Worm (Caenorhabditis elegans) whole organism, L1 larva: ENCODE data around the gene F42A10.9.

Experiments used
- C04F5.9 ChIP-seq: sonication (generic microtip); optimal IDR thresholded peaks from 2 replicates; lab custom pipeline; 2016; ENCODE audit warnings: missing genetic modification characterization, missing compliant biosample characterization
- C16A3.4 ChIP-seq: fragments of 150-350 bp; optimal IDR thresholded peaks from 2 replicates; lab custom pipeline; 2014; ENCODE audit warnings: missing biosample characterization, missing genetic modification characterization
- C34B4.2 ChIP-seq: sonication (generic microtip); optimal IDR thresholded peaks from 2 replicates; lab custom pipeline; 2017; ENCODE audit warnings: mild to moderate bottlenecking, missing genetic modification characterization, missing compliant biosample characterization
- F16B12.6 ChIP-seq: fragments of 150-350 bp; optimal IDR thresholded peaks from 2 replicates; lab custom pipeline; 2014; ENCODE audit warnings: missing biosample characterization, missing genetic modification characterization
- Y116A8C.19 ChIP-seq: sonication (generic microtip); optimal IDR thresholded peaks from 2 replicates; lab custom pipeline; 2016; ENCODE audit warnings: missing compliant biosample characterization, missing genetic modification characterization, borderline replicate concordance
- aha-1 ChIP-seq: fragments of 150-350 bp; optimal IDR thresholded peaks from 2 replicates; lab custom pipeline; 2014; ENCODE audit warnings: missing biosample characterization, missing genetic modification characterization
- alr-1 ChIP-seq: fragments of 200-800 bp; sonication (Bioruptor generic); optimal IDR thresholded peaks from 2 replicates; lab custom pipeline; 2018; ENCODE audit warnings: borderline replicate concordance, mild to moderate bottlenecking, missing genetic modification characterization, missing compliant biosample characterization
- ceh-63 ChIP-seq: fragments of 200-800 bp; sonication (Bioruptor generic); optimal IDR thresholded peaks from 2 replicates; lab custom pipeline; 2018; ENCODE audit warnings: mild to moderate bottlenecking, missing genetic modification characterization, missing compliant biosample characterization
- ces-1 ChIP-seq: fragments of 150-350 bp; optimal IDR thresholded peaks from 2 replicates; lab custom pipeline; 2014; ENCODE audit warnings: missing biosample characterization, missing genetic modification reagents, missing genetic modification characterization
- dpl-1 ChIP-seq, 3 experiments: fragments of 150-350 bp in 2 of 3; sonication (generic microtip) in 1 of 3; optimal IDR thresholded peaks; 2 replicates each; lab custom pipeline; 2014 to 2017; ENCODE audit warnings: missing biosample characterization in 3 of 3, missing genetic modification characterization in 3 of 3, missing genetic modification reagents in 3 of 3
- efl-1 ChIP-seq, 4 experiments: fragments of 150-350 bp; optimal IDR thresholded peaks in 3 of 4; peaks in 1 of 4; 1 replicate in 1 of 4; 2 replicates in 3 of 4; lab custom pipeline; 2014; ENCODE audit warnings: missing biosample characterization in 2 of 4, missing genetic modification characterization in 2 of 4, missing genetic modification reagents in 2 of 4
- efl-3 ChIP-seq: fragments of 200-800 bp; sonication (Bioruptor generic); optimal IDR thresholded peaks from 2 replicates; lab custom pipeline; 2018; ENCODE audit warnings: mild to moderate bottlenecking, missing genetic modification characterization, missing compliant biosample characterization
- egl-13 ChIP-seq: sonication (generic microtip); optimal IDR thresholded peaks from 2 replicates; lab custom pipeline; 2016; ENCODE audit warnings: missing genotype, missing genetic modification reagents, missing genetic modification characterization, missing compliant biosample characterization
- ets-5 ChIP-seq: fragments of 200-800 bp; sonication (Bioruptor generic); IDR thresholded peaks from 2 replicates; pipeline ENCODE4 v1.3.6; 2022; ENCODE audit warnings: missing genetic modification characterization, missing compliant biosample characterization
- fkh-10 ChIP-seq: sonication (generic microtip); optimal IDR thresholded peaks from 2 replicates; lab custom pipeline; 2017; ENCODE audit warnings: missing biosample characterization, missing genetic modification reagents, missing genetic modification characterization
- fkh-4 ChIP-seq: sonication (generic microtip); optimal IDR thresholded peaks from 2 replicates; lab custom pipeline; 2016; ENCODE audit warnings: missing compliant biosample characterization, missing genetic modification characterization, borderline replicate concordance
- fkh-8 ChIP-seq: sonication (generic microtip); optimal IDR thresholded peaks from 2 replicates; lab custom pipeline; 2016; ENCODE audit warnings: mild to moderate bottlenecking, missing genetic modification characterization, missing compliant biosample characterization
- fos-1 ChIP-seq: fragments of 150-350 bp; optimal IDR thresholded peaks from 2 replicates; lab custom pipeline; 2014; ENCODE audit warnings: missing biosample characterization, missing genetic modification characterization
- grh-1 ChIP-seq: fragments of 200-800 bp; sonication (Bioruptor generic); IDR thresholded peaks from 2 replicates; pipeline ENCODE4 v1.3.6; 2022; ENCODE audit warnings: missing genetic modification reagents, missing genetic modification characterization, missing compliant biosample characterization
- hlh-17 ChIP-seq: fragments of 200-800 bp; sonication (Bioruptor generic); optimal IDR thresholded peaks from 2 replicates; lab custom pipeline; 2018; ENCODE audit warnings: missing genetic modification characterization, mild to moderate bottlenecking, missing compliant biosample characterization, moderate library complexity, borderline replicate concordance
- hlh-4 ChIP-seq: sonication (generic microtip); optimal IDR thresholded peaks from 2 replicates; lab custom pipeline; 2016; ENCODE audit warnings: mild to moderate bottlenecking, missing genetic modification characterization, missing compliant biosample characterization
- hpl-2 ChIP-seq: fragments of 150-350 bp; optimal IDR thresholded peaks from 2 replicates; lab custom pipeline; 2014; ENCODE audit warnings: missing biosample characterization, missing genetic modification reagents, missing genetic modification characterization
- lin-14 ChIP-seq: fragments of 200-800 bp; sonication (Bioruptor generic); optimal IDR thresholded peaks from 2 replicates; lab custom pipeline; 2018; ENCODE audit warnings: mild to moderate bottlenecking, missing genetic modification characterization, moderate library complexity, missing compliant biosample characterization
- lin-15B ChIP-seq: fragments of 150-350 bp; sonication (generic microtip); optimal IDR thresholded peaks from 3 replicates; lab custom pipeline; 2014; ENCODE audit warnings: missing biosample characterization, missing genetic modification characterization
- lin-35 ChIP-seq, 2 experiments: fragments of 150-350 bp; optimal IDR thresholded peaks; 2 replicates each; lab custom pipeline; 2014; ENCODE audit warnings: missing biosample characterization in 2 of 2, missing genetic modification characterization in 2 of 2, missing genetic modification reagents in 2 of 2
- lin-39 ChIP-seq: fragments of 150-350 bp; optimal IDR thresholded peaks from 2 replicates; lab custom pipeline; 2014; ENCODE audit warnings: missing biosample characterization, missing genetic modification reagents, missing genetic modification characterization
- lsy-2 ChIP-seq, 2 experiments: fragments of 150-350 bp; optimal IDR thresholded peaks; 2 replicates each; lab custom pipeline; 2014; ENCODE audit warnings: missing biosample characterization in 2 of 2, missing genetic modification characterization in 2 of 2
- mab-9 ChIP-seq: fragments of 200-800 bp; sonication (Bioruptor generic); IDR thresholded peaks from 2 replicates; pipeline ENCODE4 v1.3.6; 2022; ENCODE audit warnings: missing genetic modification reagents, missing genetic modification characterization, missing compliant biosample characterization
- mep-1 ChIP-seq: fragments of 150-350 bp; optimal IDR thresholded peaks from 2 replicates; lab custom pipeline; 2014; ENCODE audit warnings: missing biosample characterization, missing genetic modification characterization
- nhr-11 ChIP-seq: fragments of 150-350 bp; optimal IDR thresholded peaks from 2 replicates; lab custom pipeline; 2014; ENCODE audit warnings: missing biosample characterization, missing genetic modification characterization
- nhr-19 ChIP-seq: fragments of 200-800 bp; sonication (Bioruptor generic); conservative IDR thresholded peaks from 2 replicates; pipeline ENCODE4 v1.3.6; 2022; ENCODE audit warnings: missing genetic modification characterization, missing compliant biosample characterization
- nhr-47 ChIP-seq: sonication (generic microtip); optimal IDR thresholded peaks from 2 replicates; lab custom pipeline; 2016; ENCODE audit warnings: mild to moderate bottlenecking, missing genetic modification characterization, moderate library complexity, missing compliant biosample characterization
- pag-3 ChIP-seq: sonication (generic microtip); optimal IDR thresholded peaks from 2 replicates; lab custom pipeline; 2017; ENCODE audit warnings: missing genetic modification characterization, mild to moderate bottlenecking, missing compliant biosample characterization, antibody characterized with exemption, borderline replicate concordance; ENCODE audit not compliant: insufficient read depth
- sox-4 ChIP-seq: sonication (generic microtip); optimal IDR thresholded peaks from 2 replicates; lab custom pipeline; 2016; ENCODE audit warnings: missing genetic modification characterization, missing compliant biosample characterization
- sptf-1 ChIP-seq: fragments of 150-350 bp; optimal IDR thresholded peaks from 2 replicates; lab custom pipeline; 2014; ENCODE audit warnings: missing biosample characterization, missing genetic modification characterization
- swsn-7 ChIP-seq: sonication (generic microtip); optimal IDR thresholded peaks from 2 replicates; lab custom pipeline; 2016; ENCODE audit warnings: missing genetic modification characterization, missing compliant biosample characterization
- tlp-1 ChIP-seq: fragments of 150-350 bp; optimal IDR thresholded peaks from 2 replicates; lab custom pipeline; 2014; ENCODE audit warnings: missing biosample characterization, missing genetic modification characterization
- unc-30 ChIP-seq: sonication (generic microtip); optimal IDR thresholded peaks from 2 replicates; lab custom pipeline; 2017; ENCODE audit warnings: missing biosample characterization, missing genetic modification characterization
- zip-4 ChIP-seq: fragments of 200-800 bp; sonication (Bioruptor generic); optimal IDR thresholded peaks from 2 replicates; lab custom pipeline; 2018; ENCODE audit warnings: mild to moderate bottlenecking, missing genetic modification characterization, moderate library complexity, missing compliant biosample characterization

The F42A10.9 gene

ce11 chrIII:6165240-6165639 lies 867 bp downstream of the F42A10.9 start:
- TF ChIP-seq hlh-17 (no peak), lin-39 (tag; lab: Kevin White, UChicago) (no peak), alr-1 (tag; lab: Kevin White, UChicago) (no peak), egl-13 (tag; lab: Kevin White, UChicago) (no peak), ceh-63 (GFP tag; lab: Kevin White, UChicago) (no peak), fkh-10 (GFP tag; lab: Kevin White, UChicago) (no peak), fkh-4 (tag; lab: Kevin White, UChicago) (no peak), nhr-11 (no peak), pag-3 (tag; lab: Kevin White, UChicago) (no peak), zip-4 (no peak), tlp-1 (tag; lab: Kevin White, UChicago) (no peak), grh-1 (GFP tag; lab: Robert Waterston, UW) (no peak), hlh-4 (tag; lab: Kevin White, UChicago) (no peak), C16A3.4 (tag; lab: Kevin White, UChicago) (no peak), lin-14 (GFP tag; lab: Kevin White, UChicago) (no peak), efl-3 (GFP tag; lab: Kevin White, UChicago) (no peak), fos-1 (tag; lab: Kevin White, UChicago) (no peak), nhr-19 (GFP tag; lab: Robert Waterston, UW) (no peak)

- TF ChIP-seq ets-5 (GFP tag; lab: Robert Waterston, UW) (no peak), lin-39 (tag; lab: Kevin White, UChicago) (no peak), lsy-2 (tag; optimal IDR thresholded peaks at IDR 0.05; lab: Kevin White, UChicago) (no peak), dpl-1 (GFP tag; optimal IDR thresholded peaks at IDR 0.05; lab: Kevin White, UChicago) (no peak), swsn-7 (tag; lab: Kevin White, UChicago) (no peak), hpl-2 (GFP tag; lab: Kevin White, UChicago) (no peak), mab-9 (no peak), lin-15B (no peak)
Observed at ce11 chrIII:6166634-6167033, 2.3 kb downstream of the F42A10.9 start.

ce11 chrIII:6168497-6169227 lies 4.3 kb downstream of the F42A10.9 start, which contains the start of gene efk-1:
efk-1 (minus strand) TSS chrIII:6168547.
- no peak for TF ChIP-seq fkh-10 (GFP tag; lab: Kevin White, UChicago)
- TF ChIP-seq sox-4 (tag; lab: Kevin White, UChicago): no peak
- TF ChIP-seq C16A3.4 (tag; lab: Kevin White, UChicago): peak; percentile 1
- TF ChIP-seq lsy-2 (tag; optimal IDR thresholded peaks at IDR 0.05; lab: Kevin White, UChicago): no peak
- no peak for TF ChIP-seq ces-1 (GFP tag; lab: Kevin White, UChicago)
- TF ChIP-seq efl-3 (GFP tag; lab: Kevin White, UChicago): no peak
- TF ChIP-seq sptf-1 (tag; lab: Kevin White, UChicago): no peak
- TF ChIP-seq aha-1 (tag; lab: Kevin White, UChicago): no peak
- no peak for TF ChIP-seq C34B4.2 (tag; lab: Kevin White, UChicago)
- TF ChIP-seq lin-14 (GFP tag; lab: Kevin White, UChicago): peak; percentile 8
- TF ChIP-seq tlp-1 (tag; lab: Kevin White, UChicago): no peak
- no peak for TF ChIP-seq lin-15B
- no peak for TF ChIP-seq nhr-47
- TF ChIP-seq lin-35 (GFP tag; optimal IDR thresholded peaks at IDR 0.05; lab: Kevin White, UChicago): peak in 1 of 2 experiments; percentile 45
- TF ChIP-seq dpl-1 (GFP tag; optimal IDR thresholded peaks at IDR 0.05; lab: Kevin White, UChicago): no peak
- TF ChIP-seq efl-1 (optimal IDR thresholded peaks at IDR 0.05; lab: Kevin White, UChicago): no peak
- peak in 1 of 2 experiments; percentile 26 for TF ChIP-seq efl-1 (GFP tag; optimal IDR thresholded peaks at IDR 0.05 in 1 of 2; lab: Kevin White, UChicago)
- no peak for TF ChIP-seq F16B12.6 (tag; lab: Kevin White, UChicago)
- no peak for TF ChIP-seq fkh-8 (tag; lab: Kevin White, UChicago)
- TF ChIP-seq swsn-7 (tag; lab: Kevin White, UChicago): no peak
- TF ChIP-seq ets-5 (GFP tag; lab: Robert Waterston, UW): no peak
- TF ChIP-seq unc-30 (tag; lab: Kevin White, UChicago): no peak
- no peak for TF ChIP-seq hlh-4 (tag; lab: Kevin White, UChicago)
- no peak for TF ChIP-seq Y116A8C.19 (tag; lab: Kevin White, UChicago)
- peak; percentile 7 for TF ChIP-seq mep-1 (tag; lab: Kevin White, UChicago)
- TF ChIP-seq C04F5.9 (tag; lab: Kevin White, UChicago): no peak
